Fruit fly (Drosophila melanogaster) whole organism, wandering third instar larva: ENCODE data around the gene CG17134.

Experiments
- Abd-B ChIP-seq: fragments of >200 bp; optimal IDR thresholded peaks from 2 replicates; lab custom pipeline; 2017; ENCODE audit warnings: missing biosample characterization, missing genetic modification characterization
- CG9705 ChIP-seq: fragments of 200-800 bp; sonication (Bioruptor generic); optimal IDR thresholded peaks from 2 replicates; lab custom pipeline; 2018; ENCODE audit warnings: missing biosample characterization, mild to moderate bottlenecking, missing genetic modification characterization
- CrebA ChIP-seq: fragments of 200-800 bp; sonication (Bioruptor generic); optimal IDR thresholded peaks from 2 replicates; lab custom pipeline; 2016; ENCODE audit warnings: missing biosample characterization, mild to moderate bottlenecking, missing genetic modification characterization, borderline replicate concordance
- Dfd ChIP-seq: fragments of >200 bp; optimal IDR thresholded peaks from 2 replicates; lab custom pipeline; 2017; ENCODE audit warnings: missing biosample characterization, missing genetic modification characterization
- Dif ChIP-seq: fragments of 200-275, 200-300 bp; sonication (Bioruptor generic); optimal IDR thresholded peaks from 2 replicates; lab custom pipeline; 2018; ENCODE audit warnings: missing biosample characterization, missing genetic modification characterization; ENCODE audit not compliant: partially characterized antibody
- GATAd ChIP-seq: sonication (Bioruptor generic); optimal IDR thresholded peaks from 2 replicates; lab custom pipeline; 2016; ENCODE audit warnings: missing biosample characterization, missing genetic modification characterization
- HLH106 ChIP-seq: fragments of 200-800 bp; optimal IDR thresholded peaks from 3 replicates; lab custom pipeline; 2019; ENCODE audit warnings: missing biosample characterization, mild to moderate bottlenecking, missing genetic modification characterization, moderate library complexity
- Hnf4 ChIP-seq: fragments of 200-800 bp; sonication (Bioruptor generic); optimal IDR thresholded peaks from 2 replicates; lab custom pipeline; 2016; ENCODE audit warnings: missing biosample characterization, mild to moderate bottlenecking, missing genetic modification characterization
- Hr78 ChIP-seq: fragments of >200 bp; optimal IDR thresholded peaks from 2 replicates; lab custom pipeline; 2017; ENCODE audit warnings: missing biosample characterization, missing genetic modification characterization
- Hr83 ChIP-seq: fragments of 200-300 bp; sonication (Bioruptor generic); optimal IDR thresholded peaks from 2 replicates; lab custom pipeline; 2016; ENCODE audit warnings: missing biosample characterization, mild to moderate bottlenecking, missing genetic modification characterization, moderate library complexity; ENCODE audit not compliant: poor library complexity, severe bottlenecking
- Jra ChIP-seq: sonication (Bioruptor generic); optimal IDR thresholded peaks from 2 replicates; lab custom pipeline; 2016; ENCODE audit warnings: missing biosample characterization, missing genetic modification characterization
- Mio ChIP-seq: sonication (Bioruptor generic); optimal IDR thresholded peaks from 2 replicates; lab custom pipeline; 2016; ENCODE audit warnings: missing biosample characterization, missing genetic modification characterization
- Myc ChIP-seq: fragments of >200 bp; optimal IDR thresholded peaks from 2 replicates; lab custom pipeline; 2017
- N ChIP-seq: fragments of >200 bp; optimal IDR thresholded peaks from 2 replicates; lab custom pipeline; 2018; ENCODE audit warnings: missing biosample characterization, missing external identifiers, missing genetic modification characterization
- OdsH ChIP-seq: fragments of 200-800 bp; sonication (Bioruptor generic); optimal IDR thresholded peaks from 2 replicates; lab custom pipeline; 2016; ENCODE audit warnings: missing biosample characterization, mild to moderate bottlenecking, missing genetic modification characterization
- Rel ChIP-seq, 2 experiments: fragments of 200-800 bp; sonication (Bioruptor generic) in 1 of 2; optimal IDR thresholded peaks; 2 replicates in 1 of 2; 3 replicates in 1 of 2; lab custom pipeline; 2016 to 2019; ENCODE audit warnings: mild to moderate bottlenecking in 2 of 2, missing biosample characterization in 2 of 2, missing genetic modification characterization in 2 of 2, moderate library complexity in 1 of 2
- Sp1 ChIP-seq: fragments of 200-800 bp; sonication (Bioruptor generic); optimal IDR thresholded peaks from 3 replicates; lab custom pipeline; 2019; ENCODE audit warnings: missing biosample characterization, mild to moderate bottlenecking, missing genetic modification characterization, moderate library complexity
- Vsx2 ChIP-seq: fragments of 200-300, 225-300 bp; sonication (Bioruptor generic); optimal IDR thresholded peaks from 2 replicates; lab custom pipeline; 2018; ENCODE audit warnings: missing biosample characterization, missing genetic modification characterization; ENCODE audit not compliant: partially characterized antibody
- br ChIP-seq: fragments of 200-800 bp; sonication (Bioruptor generic); optimal IDR thresholded peaks from 2 replicates; lab custom pipeline; 2016; ENCODE audit warnings: missing biosample characterization, missing genetic modification characterization
- brk ChIP-seq: fragments of 200-800 bp; sonication (Bioruptor generic); optimal IDR thresholded peaks from 2 replicates; lab custom pipeline; 2016; ENCODE audit warnings: missing biosample characterization, mild to moderate bottlenecking, missing genetic modification characterization
- dl ChIP-seq, 2 experiments: fragments of 175-275, 200-275 bp in 1 of 2; fragments of 200-275 bp in 1 of 2; sonication (Bioruptor generic); optimal IDR thresholded peaks; lab custom pipeline; 2018; ENCODE audit warnings: mild to moderate bottlenecking in 2 of 2, missing biosample characterization in 2 of 2, missing genetic modification characterization in 2 of 2, moderate library complexity in 2 of 2; ENCODE audit not compliant: partially characterized antibody in 2 of 2, insufficient read depth in 1 of 2
- dmrt93B ChIP-seq: fragments of 200-800 bp; sonication (Bioruptor generic); optimal IDR thresholded peaks from 2 replicates; lab custom pipeline; 2018; ENCODE audit warnings: missing biosample characterization, mild to moderate bottlenecking, missing genetic modification characterization
- dsf ChIP-seq: sonication (Bioruptor generic); optimal IDR thresholded peaks from 2 replicates; lab custom pipeline; 2016; ENCODE audit warnings: missing biosample characterization, missing genetic modification characterization, borderline replicate concordance
- ey ChIP-seq: fragments of 200-800 bp; sonication (Bioruptor generic); optimal IDR thresholded peaks from 2 replicates; lab custom pipeline; 2016; ENCODE audit warnings: missing biosample characterization, missing genetic modification characterization
- foxo ChIP-seq, 2 experiments: fragments of 200-800 bp; sonication (Bioruptor generic); optimal IDR thresholded peaks; 2 replicates in 1 of 2; 3 replicates in 1 of 2; lab custom pipeline; 2016 to 2017; ENCODE audit warnings: missing biosample characterization in 2 of 2, missing genetic modification characterization in 2 of 2
- fru ChIP-seq: fragments of 200-800 bp; sonication (Bioruptor generic); optimal IDR thresholded peaks from 3 replicates; lab custom pipeline; 2016; ENCODE audit warnings: missing biosample characterization, mild to moderate bottlenecking, missing genetic modification characterization
- h ChIP-seq: fragments of 200-800 bp; sonication (Bioruptor generic); optimal IDR thresholded peaks from 3 replicates; lab custom pipeline; 2016; ENCODE audit warnings: missing biosample characterization, mild to moderate bottlenecking, missing genetic modification characterization
- jim ChIP-seq: fragments of 175-275, 200-325 bp; sonication (Bioruptor generic); optimal IDR thresholded peaks from 2 replicates; lab custom pipeline; 2016; ENCODE audit warnings: missing biosample characterization, mild to moderate bottlenecking, missing genetic modification characterization
- lola ChIP-seq: fragments of >200 bp; optimal IDR thresholded peaks from 2 replicates; lab custom pipeline; 2017; ENCODE audit warnings: missing biosample characterization, missing genetic modification characterization
- pan ChIP-seq: fragments of >200 bp; optimal IDR thresholded peaks from 2 replicates; lab custom pipeline; 2017
- psq ChIP-seq: fragments of 200-800 bp; sonication (Bioruptor generic); optimal IDR thresholded peaks from 3 replicates; lab custom pipeline; 2017; ENCODE audit warnings: missing biosample characterization, mild to moderate bottlenecking, missing genetic modification characterization, moderate library complexity
- rgr ChIP-seq: fragments of 200-800 bp; sonication (Bioruptor generic); optimal IDR thresholded peaks from 3 replicates; lab custom pipeline; 2016; ENCODE audit warnings: missing biosample characterization, mild to moderate bottlenecking, missing genetic modification characterization
- sage ChIP-seq: fragments of 200-800 bp; sonication (Bioruptor generic); optimal IDR thresholded peaks from 2 replicates; lab custom pipeline; 2016; ENCODE audit warnings: missing biosample characterization, mild to moderate bottlenecking, missing genetic modification characterization
- sv ChIP-seq: fragments of 200-800 bp; sonication (Bioruptor generic); optimal IDR thresholded peaks from 3 replicates; lab custom pipeline; 2016; ENCODE audit warnings: missing biosample characterization, missing genetic modification characterization
- tai ChIP-seq: sonication (Bioruptor generic); optimal IDR thresholded peaks from 2 replicates; lab custom pipeline; 2016; ENCODE audit warnings: missing biosample characterization, missing genetic modification characterization
- usp ChIP-seq: fragments of >200 bp; optimal IDR thresholded peaks from 2 replicates; lab custom pipeline; 2017; ENCODE audit warnings: missing biosample characterization, missing genetic modification characterization
- woc ChIP-seq: sonication (Bioruptor generic); optimal IDR thresholded peaks from 2 replicates; lab custom pipeline; 2016; ENCODE audit warnings: missing biosample characterization, mild to moderate bottlenecking, missing genetic modification characterization

Gene CG17134

dm6 chr2L:10850320-10850990 lies 29.9 kb downstream of the CG17134 start, which contains the start of gene porin:
Gene porin (minus strand): TSS chr2L:10850848.
- no peak for TF ChIP-seq woc (GFP tag; lab: Kevin White, UChicago)
- no peak for TF ChIP-seq Hnf4 (GFP tag; lab: Kevin White, UChicago)
- peak; percentile 8 for TF ChIP-seq rgr (GFP tag; lab: Kevin White, UChicago)
- peak; percentile 13 for TF ChIP-seq br (GFP tag; lab: Kevin White, UChicago)
- peak; percentile 26 for TF ChIP-seq Vsx2
- TF ChIP-seq Jra (GFP tag; lab: Kevin White, UChicago), result peak; percentile 25
- TF ChIP-seq fru (GFP tag; lab: Kevin White, UChicago), result peak; percentile 18
- TF ChIP-seq foxo (GFP tag; optimal IDR thresholded peaks at IDR 0.05; lab: Kevin White, UChicago), result peak in 1 of 2 experiments; percentile 39
- no peak for TF ChIP-seq HLH106 (tag; lab: Kevin White, UChicago)
- peak; percentile 78 for TF ChIP-seq psq (GFP tag; lab: Kevin White, UChicago)
- peak; percentile 27 for TF ChIP-seq h (GFP tag; lab: Kevin White, UChicago)
- peak; percentile 34 for TF ChIP-seq Sp1 (GFP tag; lab: Kevin White, UChicago)
- no peak for TF ChIP-seq usp (GFP tag; lab: Kevin White, UChicago)
- TF ChIP-seq Myc (lab: Kevin White, UChicago), result peak; percentile 3
- no peak for TF ChIP-seq Rel (GFP tag; optimal IDR thresholded peaks at IDR 0.05; lab: Kevin White, UChicago)
- TF ChIP-seq Rel (tag; optimal IDR thresholded peaks at IDR 0.05; lab: Kevin White, UChicago), result peak; percentile 52
- TF ChIP-seq, all 38 proteins: peak for 11

- TF ChIP-seq fru (GFP tag; lab: Kevin White, UChicago), result no peak
- no peak for TF ChIP-seq Jra (GFP tag; lab: Kevin White, UChicago)
- TF ChIP-seq CrebA (GFP tag; lab: Kevin White, UChicago), result no peak
- TF ChIP-seq Rel (GFP tag; optimal IDR thresholded peaks at IDR 0.05; lab: Kevin White, UChicago), result no peak
- TF ChIP-seq Rel (tag; optimal IDR thresholded peaks at IDR 0.05; lab: Kevin White, UChicago), result no peak
- no peak for TF ChIP-seq jim (GFP tag; lab: Kevin White, UChicago)
- no peak for TF ChIP-seq N (GFP tag; lab: Kevin White, UChicago)
- TF ChIP-seq Mio (GFP tag; lab: Kevin White, UChicago), result no peak
- no peak for TF ChIP-seq CG9705 (GFP tag; lab: Kevin White, UChicago)
- no peak for TF ChIP-seq dl (GFP tag; optimal IDR thresholded peaks at IDR 0.05; lab: Kevin White, UChicago; ENCODE audit: insufficient read depth in 1 of 2, partially characterized antibody in 2 of 2)
- no peak for TF ChIP-seq ey (GFP tag; lab: Kevin White, UChicago)
- no peak for TF ChIP-seq dsf (GFP tag; lab: Kevin White, UChicago)
These were observed 30.9 kb downstream of the CG17134 start for dm6 chr2L:10851336-10851862.

- TF ChIP-seq Vsx2, result no peak
- TF ChIP-seq fru (GFP tag; lab: Kevin White, UChicago), result peak; percentile 37
- no peak for TF ChIP-seq Dif (GFP tag; lab: Kevin White, UChicago)
- TF ChIP-seq OdsH (GFP tag; lab: Kevin White, UChicago), result peak; percentile 16
- TF ChIP-seq psq (GFP tag; lab: Kevin White, UChicago), result peak; percentile 22
- no peak for TF ChIP-seq CrebA (GFP tag; lab: Kevin White, UChicago)
- TF ChIP-seq dmrt93B (GFP tag; lab: Kevin White, UChicago), result no peak
- TF ChIP-seq tai, result no peak
- TF ChIP-seq br (GFP tag; lab: Kevin White, UChicago), result no peak
- no peak for TF ChIP-seq brk (GFP tag; lab: Kevin White, UChicago)
- TF ChIP-seq foxo (GFP tag; optimal IDR thresholded peaks at IDR 0.05; lab: Kevin White, UChicago), result peak in 1 of 2 experiments; percentile 64
- no peak for TF ChIP-seq GATAd (GFP tag; lab: Kevin White, UChicago)
- no peak for TF ChIP-seq Abd-B
- TF ChIP-seq Myc (lab: Kevin White, UChicago), result no peak
- no peak for TF ChIP-seq jim (GFP tag; lab: Kevin White, UChicago)
- no peak for TF ChIP-seq CG9705 (GFP tag; lab: Kevin White, UChicago)
- no peak for TF ChIP-seq usp (GFP tag; lab: Kevin White, UChicago)
- no peak for TF ChIP-seq dl (GFP tag; optimal IDR thresholded peaks at IDR 0.05; lab: Kevin White, UChicago; ENCODE audit: insufficient read depth in 1 of 2, partially characterized antibody in 2 of 2)
- peak; percentile 28 for TF ChIP-seq Sp1 (GFP tag; lab: Kevin White, UChicago)
- no peak for TF ChIP-seq dsf (GFP tag; lab: Kevin White, UChicago)
- TF ChIP-seq Dfd (GFP tag; lab: Kevin White, UChicago), result no peak
- no peak for TF ChIP-seq Hr78
- TF ChIP-seq woc (GFP tag; lab: Kevin White, UChicago), result no peak
- no peak for TF ChIP-seq pan (lab: Kevin White, UChicago)
- TF ChIP-seq Hr83 (GFP tag; lab: Kevin White, UChicago), result no peak
- TF ChIP-seq lola, result no peak
- TF ChIP-seq Mio (GFP tag; lab: Kevin White, UChicago), result no peak
- TF ChIP-seq h (GFP tag; lab: Kevin White, UChicago), result peak; percentile 11
- TF ChIP-seq rgr (GFP tag; lab: Kevin White, UChicago), result peak; percentile 42
- peak; percentile 30 for TF ChIP-seq sv (GFP tag; lab: Kevin White, UChicago)
- peak; percentile 57 for TF ChIP-seq HLH106 (tag; lab: Kevin White, UChicago)
- TF ChIP-seq Hnf4 (GFP tag; lab: Kevin White, UChicago), result no peak
- TF ChIP-seq N (GFP tag; lab: Kevin White, UChicago), result no peak
- no peak for TF ChIP-seq Rel (GFP tag; optimal IDR thresholded peaks at IDR 0.05; lab: Kevin White, UChicago)
- no peak for TF ChIP-seq Rel (tag; optimal IDR thresholded peaks at IDR 0.05; lab: Kevin White, UChicago)
- TF ChIP-seq sage (GFP tag; lab: Kevin White, UChicago), result no peak
- TF ChIP-seq Jra (GFP tag; lab: Kevin White, UChicago), result no peak
- peak; percentile 43 for TF ChIP-seq ey (GFP tag; lab: Kevin White, UChicago)
These were observed 35.9 kb downstream of the CG17134 start, which contains the start of gene Dnz1 for dm6 chr2L:10856328-10856942. Gene Dnz1 (minus strand): TSS chr2L:10856644.
